Fruit fly (Drosophila melanogaster): ENCODE measurements around the gene meru.

dm6 chr3L:15843962-15844361 lies at the start of gene meru:
- TF ChIP-seq Snoo (tag; optimal IDR thresholded peaks at IDR 0.05) = no peak
- no peak for TF ChIP-seq Pif1A (GFP tag; optimal IDR thresholded peaks at IDR 0.05)
- no peak for TF ChIP-seq EcR (GFP tag; optimal IDR thresholded peaks at IDR 0.05)
- TF ChIP-seq CG15710 (tag; optimal IDR thresholded peaks at IDR 0.05) = no peak
- TF ChIP-seq rn (GFP tag; IDR thresholded peaks at IDR 0.05) = no peak
- no peak for TF ChIP-seq CG32121 (GFP tag; IDR thresholded peaks at IDR 0.05)
- TF ChIP-seq CG14655 (GFP tag; optimal IDR thresholded peaks at IDR 0.05) = no peak

All from whole organism, pupa.